Fruit fly (Drosophila melanogaster) whole organism, embryonic: Measurements from ENCODE around the gene CG9628.

ENCODE experiments used
- CG10267 ChIP-seq: fragments of 200-800 bp; sonication (Bioruptor generic); optimal IDR thresholded peaks from 2 replicates; lab custom pipeline; 2018; ENCODE audit warnings: missing biosample characterization, mild to moderate bottlenecking, missing genetic modification characterization, moderate library complexity
- CG11456 ChIP-seq: fragments of 200-800 bp; sonication (Bioruptor generic); IDR thresholded peaks from 3 replicates; pipeline ENCODE4 v1.3.6; 2022; ENCODE audit warnings: missing biosample characterization, missing genetic modification characterization
- CG12391 ChIP-seq: fragments of 200-800 bp; sonication (Bioruptor generic); optimal IDR thresholded peaks from 3 replicates; lab custom pipeline; 2018; ENCODE audit warnings: missing biosample characterization, mild to moderate bottlenecking, missing genetic modification characterization, moderate library complexity
- CG12659 ChIP-seq: fragments of 200-800 bp; sonication (Bioruptor generic); optimal IDR thresholded peaks from 3 replicates; lab custom pipeline; 2017; ENCODE audit warnings: mild to moderate bottlenecking, missing biosample characterization, missing genetic modification reagents, missing genetic modification characterization
- CG12744 ChIP-seq: fragments of 200-800 bp; sonication (Bioruptor generic); optimal IDR thresholded peaks from 2 replicates; lab custom pipeline; 2016; ENCODE audit warnings: missing biosample characterization, missing genetic modification characterization
- CG2678 ChIP-seq: fragments of 200-800 bp; sonication (Bioruptor generic); optimal IDR thresholded peaks from 3 replicates; lab custom pipeline; 2019; ENCODE audit warnings: missing biosample characterization, mild to moderate bottlenecking, missing genetic modification characterization, moderate library complexity
- CG3065 ChIP-seq: fragments of 200-800 bp; sonication (Bioruptor generic); optimal IDR thresholded peaks from 2 replicates; lab custom pipeline; 2016; ENCODE audit warnings: missing biosample characterization, missing genetic modification characterization
- CG31224 ChIP-seq: fragments of 200-800 bp; sonication (Bioruptor generic); IDR thresholded peaks from 2 replicates; pipeline ENCODE4 v1.3.6; 2022; ENCODE audit warnings: missing biosample characterization, missing genetic modification characterization
- CG42726 ChIP-seq: fragments of 200-800 bp; sonication (Bioruptor generic); IDR thresholded peaks from 2 replicates; pipeline ENCODE4 v1.3.6; 2022; ENCODE audit warnings: missing biosample characterization, missing genetic modification characterization; ENCODE audit not compliant: partially characterized antibody
- CG4360 ChIP-seq: fragments of 200-800 bp; sonication (Bioruptor generic); IDR thresholded peaks from 2 replicates; pipeline ENCODE4 v1.3.6; 2022; ENCODE audit warnings: missing biosample characterization, missing genetic modification characterization
- CG4707 ChIP-seq: fragments of 200-800 bp; sonication (Bioruptor generic); optimal IDR thresholded peaks from 2 replicates; lab custom pipeline; 2018; ENCODE audit warnings: missing biosample characterization, mild to moderate bottlenecking, missing genetic modification characterization, moderate library complexity
- CG6654 ChIP-seq: fragments of 200-800 bp; sonication (Bioruptor generic); optimal IDR thresholded peaks from 2 replicates; lab custom pipeline; 2017; ENCODE audit warnings: missing biosample characterization, mild to moderate bottlenecking, missing genetic modification characterization
- CG7963 ChIP-seq: fragments of 200-800 bp; sonication (Bioruptor generic); IDR thresholded peaks from 3 replicates; pipeline ENCODE4 v1.3.6; 2022; ENCODE audit warnings: missing biosample characterization, missing genetic modification characterization; ENCODE audit not compliant: partially characterized antibody
- CG8089 ChIP-seq: fragments of 200-800 bp; sonication (Bioruptor generic); optimal IDR thresholded peaks from 3 replicates; lab custom pipeline; 2016; ENCODE audit warnings: missing biosample characterization, missing genetic modification characterization
- CG8944 ChIP-seq: fragments of 200-800 bp; sonication (Bioruptor generic); optimal IDR thresholded peaks from 3 replicates; lab custom pipeline; 2016; ENCODE audit warnings: missing biosample characterization, missing genetic modification characterization
- CrebB ChIP-seq: fragments of 200-800 bp; sonication (Bioruptor generic); optimal IDR thresholded peaks from 3 replicates; lab custom pipeline; 2018; ENCODE audit warnings: missing biosample characterization, mild to moderate bottlenecking, missing genetic modification characterization
- Deaf1 ChIP-seq: fragments of 200-800 bp; optimal IDR thresholded peaks from 3 replicates; lab custom pipeline; 2019; ENCODE audit warnings: missing biosample characterization, mild to moderate bottlenecking, missing genetic modification characterization, moderate library complexity
- Dref ChIP-seq: fragments of 200-800 bp; sonication (Bioruptor generic); IDR thresholded peaks from 2 replicates; pipeline ENCODE4 v1.3.6; 2022; ENCODE audit warnings: missing biosample characterization, missing genetic modification characterization
- Drgx ChIP-seq: fragments of 200-800 bp; sonication (Bioruptor generic); IDR thresholded peaks from 2 replicates; pipeline ENCODE4 v1.3.6; 2022; ENCODE audit warnings: missing biosample characterization, missing genetic modification characterization
- Elba2 ChIP-seq: fragments of 200-800 bp; sonication (Bioruptor generic); optimal IDR thresholded peaks from 3 replicates; lab custom pipeline; 2016; ENCODE audit warnings: missing biosample characterization, missing genetic modification characterization
- GATAe ChIP-seq: fragments of 200-800 bp; sonication (Bioruptor generic); conservative IDR thresholded peaks from 2 replicates; pipeline ENCODE4 v1.3.6; 2022; ENCODE audit warnings: missing biosample characterization, missing genetic modification characterization
- H2.0 ChIP-seq: fragments of 200-800 bp; sonication (Bioruptor generic); IDR thresholded peaks from 2 replicates; pipeline ENCODE4 v1.3.6; 2022; ENCODE audit warnings: missing biosample characterization, missing genetic modification characterization
- Hr39 ChIP-seq: fragments of >200 bp; optimal IDR thresholded peaks from 2 replicates; lab custom pipeline; 2017
- Kr ChIP-seq: fragments of 200-800 bp; sonication (Bioruptor generic); optimal IDR thresholded peaks from 2 replicates; lab custom pipeline; 2017; ENCODE audit warnings: missing biosample characterization, mild to moderate bottlenecking, missing genetic modification characterization
- Lim3 ChIP-seq: fragments of 200-800 bp; sonication (Bioruptor generic); IDR thresholded peaks from 2 replicates; pipeline ENCODE4 v1.3.6; 2022; ENCODE audit warnings: missing biosample characterization, missing genetic modification characterization
- aop ChIP-seq: fragments of 200-800 bp; sonication (Bioruptor generic); IDR thresholded peaks from 2 replicates; pipeline ENCODE4 v1.3.6; 2022; ENCODE audit warnings: missing biosample characterization, missing genetic modification characterization
- chm ChIP-seq: fragments of 200-800 bp; sonication (Bioruptor generic); IDR thresholded peaks from 2 replicates; pipeline ENCODE4 v1.3.6; 2022; ENCODE audit warnings: missing biosample characterization, missing genetic modification characterization
- ci ChIP-seq: fragments of 200-800 bp; sonication (Bioruptor generic); IDR thresholded peaks from 3 replicates; pipeline ENCODE4 v1.3.6; 2022; ENCODE audit warnings: missing biosample characterization, missing genetic modification characterization
- dm ChIP-seq: fragments of 200-800 bp; sonication (Bioruptor generic); optimal IDR thresholded peaks from 3 replicates; lab custom pipeline; 2016; ENCODE audit warnings: missing biosample characterization, missing genetic modification characterization
- eve ChIP-seq, 2 experiments: fragments of >200 bp; optimal IDR thresholded peaks; 2 replicates each; lab custom pipeline; 2017; ENCODE audit warnings: missing biosample characterization in 2 of 2, missing genetic modification characterization in 2 of 2
- fru ChIP-seq: fragments of >200 bp; optimal IDR thresholded peaks from 2 replicates; lab custom pipeline; 2017
- mld ChIP-seq: fragments of 200-800 bp; sonication (Bioruptor generic); IDR thresholded peaks from 3 replicates; pipeline ENCODE4 v1.3.6; 2022; ENCODE audit warnings: missing biosample characterization, missing genetic modification characterization; ENCODE audit not compliant: partially characterized antibody
- sd ChIP-seq: fragments of 200-800 bp; sonication (Bioruptor generic); optimal IDR thresholded peaks from 3 replicates; lab custom pipeline; 2018; ENCODE audit warnings: missing biosample characterization, mild to moderate bottlenecking, missing genetic modification characterization, moderate library complexity
- sim ChIP-seq: fragments of 200-800 bp; sonication (Bioruptor generic); IDR thresholded peaks from 2 replicates; pipeline ENCODE4 v1.3.6; 2022; ENCODE audit warnings: missing biosample characterization, missing genetic modification characterization
- so ChIP-seq: fragments of 200-800 bp; sonication (Bioruptor generic); IDR thresholded peaks from 3 replicates; pipeline ENCODE4 v1.3.6; 2022; ENCODE audit warnings: missing biosample characterization, missing genetic modification characterization
- tgo ChIP-seq: fragments of 200-800 bp; sonication (Bioruptor generic); IDR thresholded peaks from 3 replicates; pipeline ENCODE4 v1.3.6; 2022; ENCODE audit warnings: missing biosample characterization, missing genetic modification characterization
- yki ChIP-seq: fragments of >200 bp; optimal IDR thresholded peaks from 3 replicates; lab custom pipeline; 2018
- zen2 ChIP-seq: fragments of 200-800 bp; sonication (Bioruptor generic); IDR thresholded peaks from 3 replicates; pipeline ENCODE4 v1.3.6; 2022; ENCODE audit warnings: missing biosample characterization, missing genetic modification characterization; ENCODE audit not compliant: partially characterized antibody

The CG9628 gene

DNA sequence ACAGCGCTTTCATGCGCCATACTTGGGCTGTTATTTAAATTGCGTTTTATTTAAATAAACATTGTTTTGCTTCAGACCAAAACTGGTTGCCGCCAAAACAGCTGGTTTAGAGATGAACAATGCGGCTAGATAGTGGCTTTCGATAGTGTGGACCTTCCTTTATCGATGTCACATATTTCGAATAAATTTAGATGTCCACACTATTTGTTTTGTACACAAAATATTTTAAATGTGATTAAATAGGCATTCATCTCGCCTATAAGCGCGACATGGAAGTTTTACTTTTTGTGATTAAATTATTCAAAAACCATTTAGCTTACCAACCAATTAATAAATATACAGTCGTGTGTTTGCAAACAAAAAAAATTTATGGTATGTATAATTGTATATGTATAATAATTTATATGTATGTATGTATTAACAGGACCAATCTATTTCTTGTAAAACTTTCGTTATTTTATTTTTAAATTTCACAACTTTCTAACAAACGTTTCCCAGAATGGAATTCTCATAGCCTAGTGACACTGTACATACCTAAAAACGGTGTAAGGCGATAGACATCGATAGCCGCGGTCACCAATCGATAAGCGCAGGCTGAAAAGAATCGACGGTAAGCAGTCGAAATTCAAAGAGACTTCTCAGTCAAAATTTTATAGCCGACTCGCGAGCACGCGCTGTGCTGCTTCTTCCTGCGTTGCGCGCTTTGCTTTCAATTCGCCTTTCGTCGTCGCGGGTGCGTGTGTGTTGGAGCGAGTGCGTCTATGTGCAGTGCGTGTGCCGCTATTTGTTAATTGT is 9.6 kb downstream of the CG9628 start, which contains the start of the genes RecQ5 and dlp (continued):
- TF ChIP-seq Drgx (GFP tag; lab: Robert Waterston, UW) = peak; percentile 43
- peak; percentile 79 for TF ChIP-seq CG2678 (tag; lab: Kevin White, UChicago)
- TF ChIP-seq Dref = peak; percentile 97
- TF ChIP-seq CG12659 (GFP tag; lab: Kevin White, UChicago) = peak; percentile 87
- no peak for TF ChIP-seq sim
- no peak for TF ChIP-seq GATAe (GFP tag; lab: Robert Waterston, UW)
- TF ChIP-seq CG12391 (tag; lab: Kevin White, UChicago) = peak; percentile 90
- TF ChIP-seq CG10267 = peak; percentile 80
- TF ChIP-seq CG12744 (GFP tag; lab: Kevin White, UChicago) = peak; percentile 12
- peak; percentile 96 for TF ChIP-seq zen2 (GFP tag; lab: Robert Waterston, UW)
- peak in 1 of 2 experiments; percentile 81 for TF ChIP-seq eve (GFP tag; optimal IDR thresholded peaks at IDR 0.05; lab: Kevin White, UChicago)
- TF ChIP-seq Lim3 (GFP tag; lab: Robert Waterston, UW) = no peak
- TF ChIP-seq CG31224 = peak; percentile 35; the same call in 1 of the 2 replicates
- TF ChIP-seq tgo (GFP tag; lab: Robert Waterston, UW) = peak; percentile 65
- TF ChIP-seq CrebB (tag; lab: Kevin White, UChicago) = peak; percentile 19

DNA sequence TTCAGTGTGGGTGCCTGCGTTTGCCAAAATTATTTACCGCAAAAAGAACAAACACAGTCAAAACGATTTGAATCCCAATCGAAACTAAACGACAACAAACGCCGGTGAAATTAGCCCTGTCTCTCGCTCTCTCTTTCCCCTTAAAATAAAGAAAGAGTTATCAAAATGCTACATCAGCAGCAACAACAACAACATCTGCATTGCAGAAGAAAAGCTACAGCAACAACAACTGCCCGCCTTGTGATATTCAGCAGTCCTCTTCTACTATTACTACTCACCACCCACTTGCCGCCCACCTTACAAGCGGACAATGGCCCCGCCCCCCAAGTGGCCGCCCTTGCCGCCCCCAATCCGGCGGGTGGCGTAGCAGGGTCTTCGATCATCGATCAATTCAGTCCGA is 10.3 kb downstream of the CG9628 start:
- TF ChIP-seq sd (no peak), CG6654 (GFP tag; lab: Kevin White, UChicago) (no peak), mld (GFP tag; lab: Robert Waterston, UW) (0 out of 3 replicates have a peak, but pooled peaks have one; percentile 35), dm (GFP tag; lab: Kevin White, UChicago) (no peak), CG3065 (peak; percentile 12), CG42726 (GFP tag; lab: Robert Waterston, UW) (peak; percentile 40; the same call in 1 of the 2 replicates), CG8944 (GFP tag; lab: Kevin White, UChicago) (no peak), fru (lab: Kevin White, UChicago) (no peak), Kr (peak; percentile 23), aop (GFP tag; lab: Robert Waterston, UW) (no peak), CG7963 (0 out of 3 replicates have a peak, but pooled peaks have one; percentile 20), CG4360 (GFP tag; lab: Robert Waterston, UW) (peak; percentile 77), Deaf1 (tag; lab: Kevin White, UChicago) (no peak), so (no peak), yki (lab: Kevin White, UChicago) (no peak), CG11456 (GFP tag; lab: Robert Waterston, UW) (no peak), CG8089 (GFP tag; lab: Kevin White, UChicago) (no peak), H2.0 (GFP tag; lab: Robert Waterston, UW) (0 out of 2 replicates have a peak, but pooled peaks have one; percentile 11), ci (GFP tag; lab: Robert Waterston, UW) (0 out of 3 replicates have a peak, but pooled peaks have one; percentile 22), chm (peak; percentile 42), Hr39 (lab: Kevin White, UChicago) (peak; percentile 55), Elba2 (GFP tag; lab: Kevin White, UChicago) (no peak), CG4707 (GFP tag; lab: Kevin White, UChicago) (no peak)
